Fruit fly (Drosophila melanogaster): ENCODE data around the gene Daao2.

Gene Daao2

dm6 chr2L:6817493-6817892 lies 14.7 kb downstream of the Daao2 start:
- TF ChIP-seq CG11723 (GFP tag; optimal IDR thresholded peaks at IDR 0.05) (no peak), CG13624 (GFP tag; optimal IDR thresholded peaks at IDR 0.05) (no peak), Hmr (GFP tag; optimal IDR thresholded peaks at IDR 0.05) (no peak), ham (GFP tag; IDR thresholded peaks at IDR 0.05) (no peak), Jarid2 (GFP tag; optimal IDR thresholded peaks at IDR 0.05) (peak; percentile 22), jing (GFP tag; optimal IDR thresholded peaks at IDR 0.05) (no peak), CG12071 (GFP tag; optimal IDR thresholded peaks at IDR 0.05) (peak; percentile 63), CG4328 (GFP tag; optimal IDR thresholded peaks at IDR 0.05) (no peak), eve (GFP tag; optimal IDR thresholded peaks at IDR 0.05) (no peak), Dip2 (GFP tag; IDR thresholded peaks at IDR 0.05) (no peak), Nf-YC (tag; optimal IDR thresholded peaks at IDR 0.05) (peak; percentile 99), E2f1 (GFP tag; IDR thresholded peaks at IDR 0.05) (no peak), Ets97D (GFP tag; optimal IDR thresholded peaks at IDR 0.05) (no peak), Scr (GFP tag; IDR thresholded peaks at IDR 0.05; ENCODE audit: partially characterized antibody) (no peak), gem (tag; optimal IDR thresholded peaks at IDR 0.05) (no peak), Ets65A (GFP tag) (no peak), vnd (GFP tag; IDR thresholded peaks at IDR 0.05; ENCODE audit: partially characterized antibody) (no peak), H15 (GFP tag; IDR thresholded peaks at IDR 0.05) (no peak), D19B (GFP tag; optimal IDR thresholded peaks at IDR 0.05) (no peak), repo (GFP tag; optimal IDR thresholded peaks at IDR 0.05) (no peak), corto (GFP tag; optimal IDR thresholded peaks at IDR 0.05) (no peak), crp (GFP tag; optimal IDR thresholded peaks at IDR 0.05) (no peak), fd3F (GFP tag; optimal IDR thresholded peaks at IDR 0.05) (no peak), Dad (GFP tag; optimal IDR thresholded peaks at IDR 0.05) (no peak), bigmax (GFP tag; optimal IDR thresholded peaks at IDR 0.05) (no peak), ERR (GFP tag; optimal IDR thresholded peaks at IDR 0.05) (no peak), shn (GFP tag; optimal IDR thresholded peaks at IDR 0.05) (no peak), CG30431 (GFP tag; optimal IDR thresholded peaks at IDR 0.05) (no peak), CrebB (tag; optimal IDR thresholded peaks at IDR 0.05) (no peak), CHES-1-like (GFP tag; optimal IDR thresholded peaks at IDR 0.05) (no peak), CG31224 (GFP tag; IDR thresholded peaks at IDR 0.05) (no peak), crol (GFP tag; IDR thresholded peaks at IDR 0.05) (peak; percentile 99), zen (tag; optimal IDR thresholded peaks at IDR 0.05) (no peak), CG1024 (GFP tag; IDR thresholded peaks at IDR 0.05) (no peak), CG7271 (tag; optimal IDR thresholded peaks at IDR 0.05) (no peak), lbe (GFP tag; optimal IDR thresholded peaks at IDR 0.05) (no peak), CG13424 (tag; optimal IDR thresholded peaks at IDR 0.05) (no peak), CG32772 (GFP tag; IDR thresholded peaks at IDR 0.05) (no peak), sd (tag; optimal IDR thresholded peaks at IDR 0.05) (peak; percentile 99), CG43689 (GFP tag; IDR thresholded peaks at IDR 0.05) (no peak), fd102C (GFP tag; optimal IDR thresholded peaks at IDR 0.05) (no peak), CG9437 (GFP tag; optimal IDR thresholded peaks at IDR 0.05) (no peak), MESR4 (GFP tag; optimal IDR thresholded peaks at IDR 0.05) (no peak), wdn (GFP tag; IDR thresholded peaks at IDR 0.05) (no peak), CG17186 (GFP tag; optimal IDR thresholded peaks at IDR 0.05) (no peak), ranshi (GFP tag; IDR thresholded peaks at IDR 0.05) (no peak), exex (tag; optimal IDR thresholded peaks at IDR 0.05) (peak; percentile 59), sr (GFP tag; IDR thresholded peaks at IDR 0.05) (no peak), hth (optimal IDR thresholded peaks at IDR 0.05) (no peak), Ravus (GFP tag; IDR thresholded peaks at IDR 0.05) (no peak), Sox100B (GFP tag; optimal IDR thresholded peaks at IDR 0.05) (no peak), Myb (GFP tag; optimal IDR thresholded peaks at IDR 0.05) (no peak)

All from whole organism, embryonic.